Worm (Caenorhabditis elegans): ENCODE data around the gene F54F2.7.

Gene F54F2.7

ce11 chrIII:8795595-8796141 is 11.5 kb downstream of the F54F2.7 start (continued):
- TF ChIP-seq ceh-2 (tag; optimal IDR thresholded peaks at IDR 0.05) (peak; percentile 54), rnt-1 (tag; optimal IDR thresholded peaks at IDR 0.05) (peak; percentile 89)

- TF ChIP-seq pros-1 (tag; optimal IDR thresholded peaks at IDR 0.05), result peak; percentile 87
- peak; percentile 77 for TF ChIP-seq ref-2 (tag; optimal IDR thresholded peaks at IDR 0.05)
- TF ChIP-seq zip-5 (tag; optimal IDR thresholded peaks at IDR 0.05), result no peak
- TF ChIP-seq lim-6 (tag; optimal IDR thresholded peaks at IDR 0.05), result no peak
- peak; percentile 7 for TF ChIP-seq F13H6.1 (tag; optimal IDR thresholded peaks at IDR 0.05)
- TF ChIP-seq pag-3 (tag; optimal IDR thresholded peaks at IDR 0.05; ENCODE audit: borderline replicate concordance), result no peak
- no peak for TF ChIP-seq pqm-1 (tag; optimal IDR thresholded peaks at IDR 0.05)
- no peak for TF ChIP-seq pat-9 (tag; optimal IDR thresholded peaks at IDR 0.05)
- TF ChIP-seq fkh-6 (tag; optimal IDR thresholded peaks at IDR 0.05), result no peak
- TF ChIP-seq ceh-6 (GFP tag; optimal IDR thresholded peaks at IDR 0.05), result no peak
- no peak for TF ChIP-seq ceh-9 (tag; optimal IDR thresholded peaks at IDR 0.05)
- TF ChIP-seq tbx-2 (tag; optimal IDR thresholded peaks at IDR 0.05), result peak; percentile 51
- TF ChIP-seq unc-86 (tag; optimal IDR thresholded peaks at IDR 0.05), result no peak
- peak; percentile 42 for TF ChIP-seq ets-4 (tag; optimal IDR thresholded peaks at IDR 0.05)
- TF ChIP-seq ceh-18 (tag; optimal IDR thresholded peaks at IDR 0.05), result peak; percentile 28
- no peak for TF ChIP-seq ceh-48 (tag; optimal IDR thresholded peaks at IDR 0.05)
- TF ChIP-seq C08G9.2 (tag; optimal IDR thresholded peaks at IDR 0.05), result no peak
- TF ChIP-seq nfya-1 (tag; optimal IDR thresholded peaks at IDR 0.05), result peak; percentile 60
- no peak for TF ChIP-seq che-1 (tag; optimal IDR thresholded peaks at IDR 0.05)
- TF ChIP-seq elt-2 (tag; optimal IDR thresholded peaks at IDR 0.05), result no peak
- TF ChIP-seq elt-4 (tag; optimal IDR thresholded peaks at IDR 0.05), result no peak
- TF ChIP-seq Y22D7AL.16 (tag; optimal IDR thresholded peaks at IDR 0.05), result no peak
- no peak for TF ChIP-seq K02D7.2 (tag; optimal IDR thresholded peaks at IDR 0.05)
- TF ChIP-seq ceh-19 (GFP tag; optimal IDR thresholded peaks at IDR 0.05), result peak; percentile 13
- peak; percentile 41 for TF ChIP-seq unc-55 (GFP tag; optimal IDR thresholded peaks at IDR 0.05)
- no peak for TF ChIP-seq K09A11.1 (tag; optimal IDR thresholded peaks at IDR 0.05; ENCODE audit: insufficient read depth)
- TF ChIP-seq ztf-16 (tag; optimal IDR thresholded peaks at IDR 0.05), result peak; percentile 25
- TF ChIP-seq syd-9 (tag; optimal IDR thresholded peaks at IDR 0.05), result no peak
- TF ChIP-seq ceh-34 (tag; optimal IDR thresholded peaks at IDR 0.05), result peak; percentile 82
- TF ChIP-seq hlh-30 (tag; optimal IDR thresholded peaks at IDR 0.05; ENCODE audit: insufficient read depth), result peak; percentile 3
- TF ChIP-seq odd-2 (tag; optimal IDR thresholded peaks at IDR 0.05), result no peak
- peak; percentile 76 for TF ChIP-seq ceh-31 (tag; optimal IDR thresholded peaks at IDR 0.05)
- no peak for TF ChIP-seq gmeb-2 (tag; optimal IDR thresholded peaks at IDR 0.05)
- TF ChIP-seq ama-1 (optimal IDR thresholded peaks at IDR 0.05), result peak; percentile 5
- no peak for TF ChIP-seq unc-3 (GFP tag; conservative IDR thresholded peaks at IDR 0.05)
- no peak for TF ChIP-seq unc-3 (tag; optimal IDR thresholded peaks at IDR 0.05)
- peak; percentile 26 for TF ChIP-seq pha-2 (tag; optimal IDR thresholded peaks at IDR 0.05)
Measured at ce11 chrIII:8794793-8795192, 12.4 kb downstream of the F54F2.7 start.

ce11 chrIII:8792251-8792650 is 14.9 kb downstream of the F54F2.7 start, which contains the start of gene ztf-1:
Gene ztf-1, minus strand, starts transcription at chrIII:8792351.
- TF ChIP-seq ceh-24 (tag; optimal IDR thresholded peaks at IDR 0.05) (no peak), Y22D7AL.16 (tag; optimal IDR thresholded peaks at IDR 0.05) (no peak), pha-4 (tag; optimal IDR thresholded peaks at IDR 0.05) (no peak), pha-2 (tag; optimal IDR thresholded peaks at IDR 0.05) (no peak), hlh-30 (tag; optimal IDR thresholded peaks at IDR 0.05; ENCODE audit: insufficient read depth) (no peak), C38D4.7 (GFP tag; optimal IDR thresholded peaks at IDR 0.05) (no peak), nhr-11 (tag; optimal IDR thresholded peaks at IDR 0.05) (no peak), C08G9.2 (tag; optimal IDR thresholded peaks at IDR 0.05) (no peak)
